Fruit fly (Drosophila melanogaster) whole organism, embryonic: ENCODE results near the gene dysc.

Experiments
- CG8089 ChIP-seq: fragments of 200-800 bp; sonication (Bioruptor generic); optimal IDR thresholded peaks from 3 replicates; lab custom pipeline; 2016; ENCODE audit warnings: missing biosample characterization, missing genetic modification characterization
- CHES-1-like ChIP-seq: fragments of 200-800 bp; sonication (Bioruptor generic); optimal IDR thresholded peaks from 2 replicates; lab custom pipeline; 2016; ENCODE audit warnings: missing biosample characterization, missing genetic modification characterization
- ftz-f1 ChIP-seq: fragments of 200-800 bp; sonication (Bioruptor generic); optimal IDR thresholded peaks from 2 replicates; lab custom pipeline; 2016; ENCODE audit warnings: missing biosample characterization, missing genetic modification characterization
- toy ChIP-seq: fragments of 200-800 bp; sonication (Bioruptor generic); IDR thresholded peaks from 2 replicates; pipeline ENCODE4 v1.3.6; 2022; ENCODE audit warnings: missing biosample characterization, missing genetic modification characterization

DNA sequence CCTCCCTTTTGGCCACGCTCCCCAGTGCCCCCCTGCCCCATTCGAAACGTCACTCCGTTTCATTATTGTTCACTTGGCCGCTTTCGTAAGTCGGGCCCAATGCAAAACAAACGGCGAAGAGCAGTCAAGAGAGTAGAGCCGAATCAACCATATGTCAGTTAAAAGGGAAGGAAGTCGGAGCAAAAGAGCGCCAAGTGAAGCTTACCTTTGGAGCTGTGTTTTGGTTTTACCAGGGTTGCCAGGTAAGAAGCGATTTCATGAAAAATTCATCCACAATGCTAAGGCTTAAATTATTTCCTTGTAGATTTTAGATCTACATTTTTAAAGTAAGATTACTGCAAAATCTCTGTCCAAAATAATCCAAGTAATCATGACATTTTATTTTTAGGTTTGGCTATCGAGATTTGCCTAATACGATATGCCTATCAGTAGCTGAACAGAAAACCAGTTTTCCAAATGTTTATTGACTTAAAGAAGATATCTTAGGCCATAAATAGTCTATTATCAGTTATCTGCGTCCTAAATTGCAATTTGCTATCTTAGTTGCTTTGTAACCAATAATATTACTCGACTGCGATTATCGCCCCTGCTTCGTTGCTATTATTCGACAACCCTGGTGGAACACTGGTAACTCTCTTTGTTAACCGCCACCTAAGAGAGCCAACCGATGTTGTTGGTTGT lies 35.6 kb upstream of the dysc start:
- TF ChIP-seq toy (GFP tag; lab: Robert Waterston, UW): peak; percentile 19; the same call in 1 of the 2 replicates
- TF ChIP-seq CG8089 (GFP tag; lab: Kevin White, UChicago): peak; percentile 85
- TF ChIP-seq ftz-f1: no peak
- peak; percentile 94 for TF ChIP-seq CHES-1-like (GFP tag; lab: Kevin White, UChicago)
